Worm (Caenorhabditis elegans): Measurements from ENCODE around the gene C54G10.1.
A peak's percentile ranks its signal among the peaks of the same experiment; 100 is the strongest.

The C54G10.1 gene

DNA sequence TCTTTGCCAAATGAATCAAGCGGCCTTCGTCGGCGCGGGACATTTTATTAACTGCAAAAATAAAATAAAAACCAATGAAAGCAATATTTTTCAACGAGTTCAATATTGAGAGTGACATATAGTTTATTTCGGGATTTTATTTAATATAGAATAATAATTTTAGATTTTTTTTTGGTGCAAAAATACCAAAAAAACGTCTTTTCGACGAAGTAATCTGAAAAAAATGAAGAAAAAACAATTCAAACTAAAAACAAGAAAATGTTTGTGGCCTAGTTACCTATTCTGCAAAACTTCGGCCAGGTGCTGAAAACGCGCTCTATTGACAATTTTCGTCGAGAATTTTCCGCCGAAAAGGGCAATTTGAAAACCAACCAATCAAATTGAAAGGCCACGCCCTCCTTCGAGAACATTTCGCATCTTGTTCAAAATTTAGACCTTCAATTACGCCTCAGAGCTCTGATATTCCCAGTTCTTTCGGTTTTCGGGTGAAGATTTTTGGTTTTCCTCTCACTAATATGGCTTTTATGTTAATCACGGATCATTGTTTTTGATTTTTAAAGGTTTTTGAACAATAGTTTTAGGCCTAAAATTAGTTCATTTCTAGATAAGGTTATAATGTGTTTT is 44.6 kb downstream of the C54G10.1 start, which contains the start of gene C47E8.4 (continued):
- TF ChIP-seq ztf-7 (tag; optimal IDR thresholded peaks at IDR 0.05) (peak; percentile 59), daf-16 (GFP tag; optimal IDR thresholded peaks at IDR 0.05) (peak; percentile 66 to 98), daf-16 (tag; optimal IDR thresholded peaks at IDR 0.05) (peak; percentile 78), hlh-11 (tag; optimal IDR thresholded peaks at IDR 0.05) (peak; percentile 96), mep-1 (tag; optimal IDR thresholded peaks at IDR 0.05) (peak; percentile 98), zip-2 (tag; optimal IDR thresholded peaks at IDR 0.05) (peak; percentile 90), nhr-102 (tag; optimal IDR thresholded peaks at IDR 0.05) (peak; percentile 97), saeg-2 (GFP tag; IDR thresholded peaks at IDR 0.05) (peak; percentile 91), F49E8.2 (tag; optimal IDR thresholded peaks at IDR 0.05; ENCODE audit: borderline replicate concordance) (peak; percentile 95), duxl-1 (tag; optimal IDR thresholded peaks at IDR 0.05; ENCODE audit: poor library complexity) (peak; percentile 96), tra-1 (GFP tag; IDR thresholded peaks at IDR 0.05) (peak; percentile 98), mxl-3 (GFP tag; optimal IDR thresholded peaks at IDR 0.05) (peak; percentile 69), madf-9 (GFP tag; conservative IDR thresholded peaks at IDR 0.05) (peak; percentile 89), mdl-1 (tag; optimal IDR thresholded peaks at IDR 0.05) (peak in 1 of 2 experiments; percentile 48), dpl-1 (GFP tag; optimal IDR thresholded peaks at IDR 0.05) (peak; percentile 92), nhr-28 (tag; optimal IDR thresholded peaks at IDR 0.05) (peak; percentile 83), hmg-1.1 (GFP tag; IDR thresholded peaks at IDR 0.05) (peak; percentile 95), jun-1 (tag; optimal IDR thresholded peaks at IDR 0.05) (peak; percentile 89), skn-1 (tag; optimal IDR thresholded peaks at IDR 0.05) (no peak), snpc-4 (tag; optimal IDR thresholded peaks at IDR 0.05) (peak; percentile 28), set-16 (GFP tag; IDR thresholded peaks at IDR 0.05) (peak; percentile 64), nhr-42 (GFP tag; IDR thresholded peaks at IDR 0.05) (peak; percentile 91)

DNA sequence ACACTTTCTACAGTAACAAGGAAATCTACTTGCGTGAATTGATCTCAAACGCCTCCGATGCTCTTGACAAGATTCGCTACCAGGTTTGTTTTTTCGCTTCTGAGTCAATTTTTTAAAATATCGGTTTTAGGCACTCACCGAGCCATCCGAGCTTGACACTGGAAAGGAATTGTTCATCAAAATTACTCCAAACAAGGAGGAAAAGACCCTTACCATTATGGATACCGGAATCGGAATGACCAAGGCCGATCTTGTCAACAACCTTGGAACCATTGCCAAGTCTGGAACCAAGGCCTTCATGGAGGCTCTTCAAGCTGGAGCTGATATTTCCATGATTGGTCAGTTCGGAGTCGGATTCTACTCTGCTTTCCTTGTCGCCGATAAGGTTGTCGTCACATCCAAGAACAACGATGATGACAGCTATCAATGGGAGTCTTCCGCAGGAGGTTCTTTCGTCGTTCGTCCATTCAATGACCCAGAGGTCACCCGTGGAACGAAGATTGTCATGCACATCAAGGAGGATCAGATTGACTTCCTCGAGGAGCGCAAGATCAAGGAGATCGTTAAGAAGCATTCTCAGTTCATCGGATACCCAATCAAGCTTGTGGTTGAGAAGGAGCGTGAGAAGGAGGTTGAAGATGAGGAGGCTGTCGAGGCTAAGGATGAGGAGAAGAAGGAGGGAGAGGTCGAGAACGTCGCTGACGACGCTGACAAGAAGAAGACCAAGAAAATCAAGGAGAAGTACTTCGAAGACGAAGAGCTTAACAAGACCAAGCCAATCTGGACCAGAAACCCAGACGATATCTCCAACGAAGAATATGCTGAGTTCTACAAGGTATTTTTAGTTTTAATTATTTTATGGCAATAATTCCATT is 45.6 kb downstream of the C54G10.1 start:
- TF ChIP-seq ama-1 (optimal IDR thresholded peaks at IDR 0.05) (peak; percentile 84), lsy-2 (tag; optimal IDR thresholded peaks at IDR 0.05) (peak in 1 of 2 experiments; percentile 9), pha-4 (GFP tag; IDR thresholded peaks at IDR 0.05) (peak; percentile 24; the same call in 1 of the 2 replicates), pha-4 (tag; optimal IDR thresholded peaks at IDR 0.05) (no peak), mep-1 (tag; optimal IDR thresholded peaks at IDR 0.05) (peak; percentile 27), snpc-1.2 (GFP tag; IDR thresholded peaks at IDR 0.05) (peak; percentile 44; the same call in 1 of the 2 replicates), unc-62 (GFP tag; optimal IDR thresholded peaks at IDR 0.05 in 1 of 2) (peak in 1 of 2 experiments; percentile 97), unc-62 (tag; optimal IDR thresholded peaks at IDR 0.05) (no peak), set-16 (GFP tag; IDR thresholded peaks at IDR 0.05) (peak; percentile 21; the same call in 1 of the 2 replicates), lim-7 (GFP tag; IDR thresholded peaks at IDR 0.05) (0 out of 2 replicates have a peak, but pooled peaks have one; percentile 70), ztf-7 (tag; optimal IDR thresholded peaks at IDR 0.05) (no peak), F44E2.7 (GFP tag; IDR thresholded peaks at IDR 0.05) (no peak), unc-130 (GFP tag; optimal IDR thresholded peaks at IDR 0.05) (no peak), dmd-6 (GFP tag; IDR thresholded peaks at IDR 0.05) (0 out of 2 replicates have a peak, but pooled peaks have one; percentile 6), ceh-32 (tag; optimal IDR thresholded peaks at IDR 0.05; ENCODE audit: poor library complexity) (no peak)

DNA sequence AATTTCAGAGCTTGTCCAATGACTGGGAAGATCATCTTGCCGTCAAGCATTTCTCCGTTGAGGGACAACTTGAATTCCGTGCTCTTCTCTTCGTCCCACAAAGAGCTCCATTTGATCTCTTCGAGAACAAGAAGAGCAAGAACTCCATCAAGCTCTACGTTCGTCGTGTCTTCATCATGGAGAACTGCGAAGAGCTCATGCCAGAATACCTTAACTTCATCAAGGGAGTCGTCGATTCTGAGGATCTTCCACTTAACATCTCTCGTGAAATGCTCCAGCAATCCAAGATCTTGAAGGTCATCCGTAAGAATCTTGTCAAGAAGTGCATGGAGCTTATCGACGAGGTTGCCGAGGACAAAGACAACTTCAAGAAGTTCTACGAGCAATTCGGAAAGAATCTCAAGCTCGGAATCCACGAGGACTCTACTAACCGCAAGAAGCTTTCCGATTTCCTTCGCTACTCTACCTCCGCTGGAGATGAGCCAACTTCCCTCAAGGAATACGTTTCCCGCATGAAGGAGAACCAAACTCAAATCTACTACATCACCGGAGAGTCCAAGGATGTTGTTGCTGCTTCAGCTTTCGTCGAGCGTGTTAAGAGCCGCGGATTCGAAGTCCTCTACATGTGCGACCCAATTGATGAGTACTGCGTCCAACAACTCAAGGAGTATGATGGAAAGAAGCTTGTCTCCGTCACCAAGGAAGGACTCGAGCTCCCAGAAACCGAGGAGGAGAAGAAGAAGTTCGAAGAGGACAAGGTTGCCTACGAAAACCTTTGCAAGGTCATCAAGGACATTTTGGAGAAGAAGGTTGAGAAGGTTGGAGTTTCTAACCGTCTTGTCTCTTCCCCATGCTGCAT is 46.4 kb downstream of the C54G10.1 start:
- peak; percentile 84 for TF ChIP-seq lin-13 (GFP tag; optimal IDR thresholded peaks at IDR 0.05)
- TF ChIP-seq lim-7 (GFP tag; IDR thresholded peaks at IDR 0.05): peak; percentile 53
- TF ChIP-seq ceh-82 (tag; optimal IDR thresholded peaks at IDR 0.05): no peak
- no peak for TF ChIP-seq ZK546.5 (tag; optimal IDR thresholded peaks at IDR 0.05)
- TF ChIP-seq nhr-25 (tag; optimal IDR thresholded peaks at IDR 0.05; ENCODE audit: borderline replicate concordance, insufficient read depth): peak; percentile 19
- peak; percentile 25; the same call in 1 of the 2 replicates for TF ChIP-seq snpc-1.2 (GFP tag; IDR thresholded peaks at IDR 0.05)
- TF ChIP-seq lsy-2 (tag; optimal IDR thresholded peaks at IDR 0.05): no peak
- peak; percentile 40 for TF ChIP-seq pha-4 (GFP tag; IDR thresholded peaks at IDR 0.05)
- no peak for TF ChIP-seq pha-4 (tag; optimal IDR thresholded peaks at IDR 0.05)
- peak; percentile 71 for TF ChIP-seq ama-1 (optimal IDR thresholded peaks at IDR 0.05)
- no peak for TF ChIP-seq ceh-44 (GFP tag; IDR thresholded peaks at IDR 0.05)
- no peak for TF ChIP-seq daf-16 (GFP tag; optimal IDR thresholded peaks at IDR 0.05)
- peak; percentile 18 for TF ChIP-seq daf-16 (tag; optimal IDR thresholded peaks at IDR 0.05)
- 0 out of 2 replicates have a peak, but pooled peaks have one; percentile 4 for TF ChIP-seq lin-38 (GFP tag; IDR thresholded peaks at IDR 0.05)
- no peak for TF ChIP-seq lin-1 (GFP tag; IDR thresholded peaks at IDR 0.05)
- peak; percentile 34 for TF ChIP-seq gei-8 (GFP tag; optimal IDR thresholded peaks at IDR 0.05)
- TF ChIP-seq saeg-2 (GFP tag; IDR thresholded peaks at IDR 0.05): 0 out of 2 replicates have a peak, but pooled peaks have one; percentile 7
- TF ChIP-seq nhr-42 (GFP tag; IDR thresholded peaks at IDR 0.05): 0 out of 2 replicates have a peak, but pooled peaks have one; percentile 4
